Fruit fly (Drosophila melanogaster): Measurements from ENCODE around the gene CG15715.

CG15715 gene

dm6 chr3L:15826347-15826984, 10.8 kb downstream of the CG15715 start, which contains the start of the genes DCP2 and dbo (continued):
- no peak for TF ChIP-seq TFAM (GFP tag; optimal IDR thresholded peaks at IDR 0.05)
- TF ChIP-seq kah (GFP tag; optimal IDR thresholded peaks at IDR 0.05): no peak
- TF ChIP-seq tll (GFP tag; optimal IDR thresholded peaks at IDR 0.05): no peak
- TF ChIP-seq Fer2 (tag; optimal IDR thresholded peaks at IDR 0.05): peak; percentile 74
- TF ChIP-seq bowl (GFP tag; IDR thresholded peaks at IDR 0.05): no peak
- TF ChIP-seq disco-r (GFP tag; optimal IDR thresholded peaks at IDR 0.05): no peak
- TF ChIP-seq Lhr (GFP tag; optimal IDR thresholded peaks at IDR 0.05): peak; percentile 21
- TF ChIP-seq prd (optimal IDR thresholded peaks at IDR 0.05): no peak
- TF ChIP-seq prd (GFP tag; IDR thresholded peaks at IDR 0.05): peak; percentile 69
- TF ChIP-seq wek (GFP tag; optimal IDR thresholded peaks at IDR 0.05): no peak
- no peak for TF ChIP-seq Hr39 (optimal IDR thresholded peaks at IDR 0.05)
- TF ChIP-seq CG12071 (GFP tag; optimal IDR thresholded peaks at IDR 0.05): no peak
- no peak for TF ChIP-seq ash1 (GFP tag; optimal IDR thresholded peaks at IDR 0.05)
- TF ChIP-seq Lpt (GFP tag; optimal IDR thresholded peaks at IDR 0.05): no peak
- no peak; the same call in 1 of the 2 replicates for TF ChIP-seq CG6272 (GFP tag; IDR thresholded peaks at IDR 0.05)
- TF ChIP-seq Chrac-16 (GFP tag; optimal IDR thresholded peaks at IDR 0.05): peak; percentile 64
- TF ChIP-seq tup (GFP tag; optimal IDR thresholded peaks at IDR 0.05): no peak
- peak; percentile 4 for TF ChIP-seq ewg (GFP tag; optimal IDR thresholded peaks at IDR 0.05)
- no peak for TF ChIP-seq crol (GFP tag; IDR thresholded peaks at IDR 0.05)
- TF ChIP-seq BtbVII (GFP tag; optimal IDR thresholded peaks at IDR 0.05): no peak
- TF ChIP-seq hb (GFP tag; IDR thresholded peaks at IDR 0.05; ENCODE audit: partially characterized antibody): peak; percentile 75
- no peak for TF ChIP-seq Trl (optimal IDR thresholded peaks at IDR 0.05)
- TF ChIP-seq Trl (GFP tag; optimal IDR thresholded peaks at IDR 0.05): no peak
- TF ChIP-seq tgo (GFP tag; IDR thresholded peaks at IDR 0.05): peak; percentile 57
- peak; percentile 75 for TF ChIP-seq CG13296 (GFP tag; optimal IDR thresholded peaks at IDR 0.05)
- TF ChIP-seq Hr78 (GFP tag; optimal IDR thresholded peaks at IDR 0.05): no peak
- TF ChIP-seq Hsf (GFP tag; optimal IDR thresholded peaks at IDR 0.05): peak; percentile 43
- TF ChIP-seq scrt (GFP tag; optimal IDR thresholded peaks at IDR 0.05): no peak
- TF ChIP-seq CG10431 (GFP tag; optimal IDR thresholded peaks at IDR 0.05): peak; percentile 43
- peak; percentile 28 for TF ChIP-seq nerfin-1 (tag; optimal IDR thresholded peaks at IDR 0.05)
- TF ChIP-seq aop (GFP tag; IDR thresholded peaks at IDR 0.05): no peak
- no peak for TF ChIP-seq CG8765 (GFP tag; IDR thresholded peaks at IDR 0.05)
- peak; percentile 75; the same call in 2 of the 3 replicates for TF ChIP-seq HLH4C (GFP tag; IDR thresholded peaks at IDR 0.05; ENCODE audit: partially characterized antibody)
- no peak for TF ChIP-seq bigmax (GFP tag; optimal IDR thresholded peaks at IDR 0.05)
- TF ChIP-seq oc (tag; optimal IDR thresholded peaks at IDR 0.05): no peak
- no peak for TF ChIP-seq zf30C (GFP tag; optimal IDR thresholded peaks at IDR 0.05)
- no peak for TF ChIP-seq Max (GFP tag; optimal IDR thresholded peaks at IDR 0.05)
- peak; percentile 42 for TF ChIP-seq CG12769 (tag; optimal IDR thresholded peaks at IDR 0.05)
- TF ChIP-seq Myb (GFP tag; optimal IDR thresholded peaks at IDR 0.05): peak; percentile 13
- TF ChIP-seq repo (GFP tag; optimal IDR thresholded peaks at IDR 0.05): no peak
- TF ChIP-seq Pdp1 (GFP tag; optimal IDR thresholded peaks at IDR 0.05): peak; percentile 55 to 61
- peak; percentile 62 for TF ChIP-seq Ptx1 (GFP tag; IDR thresholded peaks at IDR 0.05)
- no peak for TF ChIP-seq CG7786 (GFP tag; optimal IDR thresholded peaks at IDR 0.05)
- TF ChIP-seq CG30020 (tag; optimal IDR thresholded peaks at IDR 0.05): peak; percentile 69
- TF ChIP-seq slp2 (GFP tag; optimal IDR thresholded peaks at IDR 0.05): no peak
- no peak for TF ChIP-seq hth (optimal IDR thresholded peaks at IDR 0.05)
- peak; percentile 43; the same call in 1 of the 2 replicates for TF ChIP-seq Rx (GFP tag; IDR thresholded peaks at IDR 0.05)
- TF ChIP-seq NC2β (GFP tag; optimal IDR thresholded peaks at IDR 0.05): no peak
- TF ChIP-seq grau (tag; optimal IDR thresholded peaks at IDR 0.05): peak; percentile 96
- no peak for TF ChIP-seq Spps (tag; optimal IDR thresholded peaks at IDR 0.05)
- peak; percentile 75 for TF ChIP-seq CG17359 (tag; optimal IDR thresholded peaks at IDR 0.05)

Measured in whole organism, embryonic.